Worm (Caenorhabditis elegans) whole organism, L4/young adult: Measurements from ENCODE around the gene tars-1.

Experiments
- dao-5 ChIP-seq: sonication (generic microtip); optimal IDR thresholded peaks from 2 replicates; lab custom pipeline; 2016; ENCODE audit warnings: missing genotype, missing genetic modification characterization, moderate library complexity, missing compliant biosample characterization
- him-1 ChIP-seq: sonication (generic microtip); optimal IDR thresholded peaks from 2 replicates; lab custom pipeline; 2016; ENCODE audit warnings: missing genotype, missing genetic modification reagents, missing genetic modification characterization, missing compliant biosample characterization

ce11 chrII:11720102-11720501 lies 24.6 kb upstream of the tars-1 start, which contains the start of gene F13D12.3:
- TF ChIP-seq him-1 (no peak), dao-5 (tag; lab: Kevin White, UChicago) (no peak)
